Fruit fly (Drosophila melanogaster) whole organism, prepupa: Measurements from ENCODE around the gene CG15549.

ENCODE experiments used
- Blimp-1 ChIP-seq: fragments of 200-800 bp; sonication (Bioruptor generic); optimal IDR thresholded peaks from 3 replicates; lab custom pipeline; 2017; ENCODE audit warnings: missing biosample characterization, missing genetic modification characterization, mild to moderate bottlenecking, moderate library complexity, missing genetic modification reagents
- CG10669 ChIP-seq: fragments of 200-800 bp; sonication (Bioruptor generic); optimal IDR thresholded peaks from 3 replicates; lab custom pipeline; 2018; ENCODE audit warnings: missing biosample characterization, mild to moderate bottlenecking, missing genetic modification characterization, moderate library complexity
- CG1621 ChIP-seq: fragments of 200-800 bp; sonication (Bioruptor generic); optimal IDR thresholded peaks from 3 replicates; lab custom pipeline; 2018; ENCODE audit warnings: missing biosample characterization, mild to moderate bottlenecking, missing genetic modification characterization
- CG31627 ChIP-seq: fragments of 200-800 bp; sonication (Bioruptor generic); optimal IDR thresholded peaks from 3 replicates; lab custom pipeline; 2016; ENCODE audit warnings: missing biosample characterization, missing genetic modification characterization
- CG32006 ChIP-seq: fragments of 200-800 bp; sonication (Bioruptor generic); optimal IDR thresholded peaks from 3 replicates; lab custom pipeline; 2017; ENCODE audit warnings: missing biosample characterization, mild to moderate bottlenecking, missing genetic modification characterization
- Eip75B ChIP-seq: fragments of 200-800 bp; sonication (Bioruptor generic); optimal IDR thresholded peaks from 3 replicates; lab custom pipeline; 2016; ENCODE audit warnings: missing biosample characterization, missing genetic modification characterization
- Eip93F ChIP-seq: fragments of 200-800 bp; sonication (Bioruptor generic); optimal IDR thresholded peaks from 2 replicates; lab custom pipeline; 2016; ENCODE audit warnings: missing biosample characterization, mild to moderate bottlenecking, missing genetic modification characterization
- Gug ChIP-seq: fragments of 200-800 bp; sonication (Bioruptor generic); IDR thresholded peaks from 2 replicates; pipeline ENCODE4 v1.3.6; 2022; ENCODE audit warnings: missing biosample characterization, missing genetic modification characterization
- achi ChIP-seq: fragments of 200-800 bp; sonication (Bioruptor generic); optimal IDR thresholded peaks from 3 replicates; lab custom pipeline; 2016; ENCODE audit warnings: missing biosample characterization, missing genetic modification characterization
- esn ChIP-seq: fragments of 200-800 bp; sonication (Bioruptor generic); optimal IDR thresholded peaks from 2 replicates; lab custom pipeline; 2016; ENCODE audit warnings: missing biosample characterization, mild to moderate bottlenecking, missing genetic modification characterization, moderate library complexity

- no peak for TF ChIP-seq CG1621 (tag; lab: Kevin White, UChicago)
- no peak for TF ChIP-seq CG32006 (GFP tag; lab: Kevin White, UChicago)
- TF ChIP-seq Blimp-1: no peak
- no peak for TF ChIP-seq Eip93F (GFP tag; lab: Kevin White, UChicago)
- TF ChIP-seq Eip75B: no peak
- no peak for TF ChIP-seq CG10669 (GFP tag; lab: Kevin White, UChicago)
- no peak for TF ChIP-seq esn (GFP tag; lab: Kevin White, UChicago)
- TF ChIP-seq CG31627 (GFP tag; lab: Kevin White, UChicago): no peak
- no peak for TF ChIP-seq Gug (GFP tag; lab: Robert Waterston, UW)
- no peak for TF ChIP-seq achi (GFP tag; lab: Kevin White, UChicago)
Observed at dm6 chr3R:30925436-30925835, 10.9 kb downstream of the CG15549 start.
